Fruit fly (Drosophila melanogaster) whole organism, prepupa: Measurements from ENCODE around the gene CG3982.

Experiments used
- Blimp-1 ChIP-seq: fragments of 200-800 bp; sonication (Bioruptor generic); optimal IDR thresholded peaks from 3 replicates; lab custom pipeline; 2017; ENCODE audit warnings: missing biosample characterization, missing genetic modification characterization, mild to moderate bottlenecking, moderate library complexity, missing genetic modification reagents
- CG10631 ChIP-seq: fragments of 200-800 bp; sonication (Bioruptor generic); optimal IDR thresholded peaks from 2 replicates; lab custom pipeline; 2016; ENCODE audit warnings: missing biosample characterization, missing genetic modification characterization
- CG10669 ChIP-seq: fragments of 200-800 bp; sonication (Bioruptor generic); optimal IDR thresholded peaks from 3 replicates; lab custom pipeline; 2018; ENCODE audit warnings: missing biosample characterization, mild to moderate bottlenecking, missing genetic modification characterization, moderate library complexity
- CG11294 ChIP-seq: fragments of 200-800 bp; sonication (Bioruptor generic); IDR thresholded peaks from 2 replicates; pipeline ENCODE4 v1.3.6; 2022; ENCODE audit warnings: missing biosample characterization, missing genetic modification characterization
- CG11762 ChIP-seq: fragments of 200-800 bp; sonication (Bioruptor generic); optimal IDR thresholded peaks from 3 replicates; lab custom pipeline; 2016; ENCODE audit warnings: missing biosample characterization, missing genetic modification characterization; ENCODE audit not compliant: insufficient read depth
- CG11902 ChIP-seq: fragments of 200-800 bp; sonication (Bioruptor generic); optimal IDR thresholded peaks from 3 replicates; lab custom pipeline; 2016; ENCODE audit warnings: missing biosample characterization, missing genetic modification characterization
- CG15336 ChIP-seq: fragments of 200-800 bp; sonication (Bioruptor generic); IDR thresholded peaks from 2 replicates; pipeline ENCODE4 v1.3.6; 2022; ENCODE audit warnings: missing biosample characterization, missing genetic modification characterization
- CG1621 ChIP-seq: fragments of 200-800 bp; sonication (Bioruptor generic); optimal IDR thresholded peaks from 3 replicates; lab custom pipeline; 2018; ENCODE audit warnings: missing biosample characterization, mild to moderate bottlenecking, missing genetic modification characterization
- CG16779 ChIP-seq: fragments of 200-800 bp; sonication (Bioruptor generic); optimal IDR thresholded peaks from 3 replicates; lab custom pipeline; 2017; ENCODE audit warnings: missing biosample characterization, mild to moderate bottlenecking, missing genetic modification characterization
- CG34406 ChIP-seq: fragments of 200-800 bp; sonication (Bioruptor generic); optimal IDR thresholded peaks from 3 replicates; lab custom pipeline; 2016; ENCODE audit warnings: missing biosample characterization, missing genetic modification characterization
- CG6163 ChIP-seq: fragments of 200-800 bp; sonication (Bioruptor generic); IDR thresholded peaks from 3 replicates; pipeline ENCODE4 v1.3.6; 2022; ENCODE audit warnings: missing biosample characterization, missing genetic modification characterization
- CG6276 ChIP-seq: fragments of 200-800 bp; sonication (Bioruptor generic); optimal IDR thresholded peaks from 2 replicates; lab custom pipeline; 2017; ENCODE audit warnings: missing biosample characterization, mild to moderate bottlenecking, missing genetic modification characterization
- CG6792 ChIP-seq: fragments of 200-800 bp; sonication (Bioruptor generic); optimal IDR thresholded peaks from 3 replicates; lab custom pipeline; 2016; ENCODE audit warnings: missing biosample characterization, missing genetic modification characterization
- CG6808 ChIP-seq: fragments of 200-800 bp; sonication (Bioruptor generic); optimal IDR thresholded peaks from 3 replicates; lab custom pipeline; 2017; ENCODE audit warnings: missing biosample characterization, missing genetic modification characterization, mild to moderate bottlenecking, moderate library complexity, missing genetic modification reagents
- CG6854 ChIP-seq: fragments of 200-800 bp; sonication (Bioruptor generic); optimal IDR thresholded peaks from 2 replicates; lab custom pipeline; 2017; ENCODE audit warnings: missing biosample characterization, mild to moderate bottlenecking, missing genetic modification characterization
- CG8319 ChIP-seq: fragments of 200-800 bp; sonication (Bioruptor generic); optimal IDR thresholded peaks from 3 replicates; lab custom pipeline; 2016; ENCODE audit warnings: missing biosample characterization, missing genetic modification characterization
- CG8632 ChIP-seq: fragments of 200-800 bp; sonication (Bioruptor generic); optimal IDR thresholded peaks from 3 replicates; lab custom pipeline; 2016; ENCODE audit warnings: missing biosample characterization, missing genetic modification characterization
- Eip78C ChIP-seq: fragments of 200-800 bp; sonication (Bioruptor generic); peaks from one replicate; lab custom pipeline; 2016; ENCODE audit warnings: missing biosample characterization, missing genetic modification characterization
- Eip93F ChIP-seq: fragments of 200-800 bp; sonication (Bioruptor generic); optimal IDR thresholded peaks from 2 replicates; lab custom pipeline; 2016; ENCODE audit warnings: missing biosample characterization, mild to moderate bottlenecking, missing genetic modification characterization
- Ets21C ChIP-seq: fragments of 200-800 bp; sonication (Bioruptor generic); optimal IDR thresholded peaks from 3 replicates; lab custom pipeline; 2016; ENCODE audit warnings: missing biosample characterization, missing genetic modification characterization
- Ets96B ChIP-seq: fragments of 200-800 bp; optimal IDR thresholded peaks from 2 replicates; lab custom pipeline; 2019; ENCODE audit warnings: missing biosample characterization, mild to moderate bottlenecking, missing genetic modification characterization, moderate library complexity
- Lpt ChIP-seq: fragments of 200-800 bp; sonication (Bioruptor generic); optimal IDR thresholded peaks from 3 replicates; lab custom pipeline; 2016; ENCODE audit warnings: missing biosample characterization, missing genetic modification characterization
- Met ChIP-seq: fragments of 200-800 bp; sonication (Bioruptor generic); optimal IDR thresholded peaks from 3 replicates; lab custom pipeline; 2016; ENCODE audit warnings: missing biosample characterization, missing genetic modification characterization
- OdsH ChIP-seq: fragments of 200-800 bp; sonication (Bioruptor generic); optimal IDR thresholded peaks from 3 replicates; lab custom pipeline; 2016; ENCODE audit warnings: missing biosample characterization, missing genetic modification characterization
- Smox ChIP-seq: fragments of 200-800 bp; sonication (Bioruptor generic); optimal IDR thresholded peaks from 3 replicates; lab custom pipeline; 2016; ENCODE audit warnings: missing biosample characterization, missing genetic modification characterization
- Sox102F ChIP-seq: fragments of 200-800 bp; sonication (Bioruptor generic); optimal IDR thresholded peaks from 2 replicates; lab custom pipeline; 2016; ENCODE audit warnings: missing biosample characterization, mild to moderate bottlenecking, missing genetic modification characterization
- Sox14 ChIP-seq: fragments of 200-800 bp; sonication (Bioruptor generic); optimal IDR thresholded peaks from 3 replicates; lab custom pipeline; 2016; ENCODE audit warnings: missing biosample characterization, missing genetic modification characterization
- Sox15 ChIP-seq: fragments of 200-800 bp; sonication (Bioruptor generic); optimal IDR thresholded peaks from 3 replicates; lab custom pipeline; 2016; ENCODE audit warnings: missing biosample characterization, missing genetic modification characterization
- achi ChIP-seq: fragments of 200-800 bp; sonication (Bioruptor generic); optimal IDR thresholded peaks from 3 replicates; lab custom pipeline; 2016; ENCODE audit warnings: missing biosample characterization, missing genetic modification characterization
- acj6 ChIP-seq: fragments of 200-800 bp; sonication (Bioruptor generic); optimal IDR thresholded peaks from 3 replicates; lab custom pipeline; 2016; ENCODE audit warnings: missing biosample characterization, missing genetic modification characterization
- dac ChIP-seq: fragments of 200-800 bp; sonication (Bioruptor generic); optimal IDR thresholded peaks from 2 replicates; lab custom pipeline; 2017; ENCODE audit warnings: missing biosample characterization, mild to moderate bottlenecking, missing genetic modification characterization
- dsx ChIP-seq: fragments of 200-800 bp; optimal IDR thresholded peaks from 3 replicates; lab custom pipeline; 2019; ENCODE audit warnings: missing biosample characterization, mild to moderate bottlenecking, missing genetic modification characterization, moderate library complexity; ENCODE audit not compliant: poor library complexity, severe bottlenecking
- eg ChIP-seq: fragments of 200-800 bp; sonication (Bioruptor generic); IDR thresholded peaks from 3 replicates; pipeline ENCODE4 v1.3.6; 2022; ENCODE audit warnings: missing biosample characterization, missing genetic modification characterization
- fd59A ChIP-seq: fragments of 200-800 bp; sonication (Bioruptor generic); optimal IDR thresholded peaks from 2 replicates; lab custom pipeline; 2017; ENCODE audit warnings: missing biosample characterization, mild to moderate bottlenecking, missing genetic modification characterization, missing genetic modification reagents
- fd85E ChIP-seq: fragments of 200-800 bp; sonication (Bioruptor generic); optimal IDR thresholded peaks from 3 replicates; lab custom pipeline; 2016; ENCODE audit warnings: missing biosample characterization, missing genetic modification characterization
- fkh ChIP-seq: fragments of 200-800 bp; sonication (Bioruptor generic); optimal IDR thresholded peaks from 3 replicates; lab custom pipeline; 2017; ENCODE audit warnings: missing biosample characterization, mild to moderate bottlenecking, missing genetic modification characterization, moderate library complexity
- lz ChIP-seq: fragments of 200-800 bp; sonication (Bioruptor generic); optimal IDR thresholded peaks from 3 replicates; lab custom pipeline; 2016; ENCODE audit warnings: missing biosample characterization, missing genetic modification characterization
- net ChIP-seq: fragments of 200-800 bp; sonication (Bioruptor generic); optimal IDR thresholded peaks from 3 replicates; lab custom pipeline; 2016; ENCODE audit warnings: missing biosample characterization, missing genetic modification characterization
- pdm3 ChIP-seq: fragments of 200-800 bp; sonication (Bioruptor generic); optimal IDR thresholded peaks from 3 replicates; lab custom pipeline; 2016; ENCODE audit warnings: missing biosample characterization, missing genetic modification characterization
- salr ChIP-seq, 2 experiments: fragments of 200-800 bp; sonication (Bioruptor generic); optimal IDR thresholded peaks; 3 replicates each; lab custom pipeline; 2016 to 2018; ENCODE audit warnings: missing biosample characterization in 2 of 2, missing genetic modification characterization in 2 of 2, mild to moderate bottlenecking in 1 of 2
- spab ChIP-seq: fragments of 200-800 bp; sonication (Bioruptor generic); optimal IDR thresholded peaks from 2 replicates; lab custom pipeline; 2017; ENCODE audit warnings: missing biosample characterization, mild to moderate bottlenecking, missing genetic modification characterization, missing genetic modification reagents
- svp ChIP-seq: fragments of 200-800 bp; sonication (Bioruptor generic); peaks from one replicate; lab custom pipeline; 2016; ENCODE audit warnings: missing biosample characterization, missing genetic modification characterization
- topi ChIP-seq: fragments of 200-800 bp; sonication (Bioruptor generic); optimal IDR thresholded peaks from 3 replicates; lab custom pipeline; 2016; ENCODE audit warnings: missing biosample characterization, missing genetic modification characterization
- vri ChIP-seq: fragments of 200-800 bp; sonication (Bioruptor generic); optimal IDR thresholded peaks from 3 replicates; lab custom pipeline; 2016; ENCODE audit warnings: missing biosample characterization, mild to moderate bottlenecking, missing genetic modification characterization

Gene CG3982

dm6 chr3L:9460775-9461491 is 43.7 kb upstream of the CG3982 start, which contains the start of the genes CG3434 and CG44838 (continued):
- TF ChIP-seq salr (GFP tag; optimal IDR thresholded peaks at IDR 0.05; lab: Kevin White, UChicago) (peak; percentile 14 to 36), lz (GFP tag; lab: Kevin White, UChicago) (peak; percentile 74), topi (GFP tag; lab: Kevin White, UChicago) (peak; percentile 73), CG15336 (GFP tag; lab: Robert Waterston, UW) (peak; percentile 63), achi (GFP tag; lab: Kevin White, UChicago) (peak; percentile 71), Sox14 (peak; percentile 86), Eip78C (GFP tag; lab: Kevin White, UChicago) (peak; percentile 92), CG6808 (GFP tag; lab: Kevin White, UChicago) (peak; percentile 41), CG11294 (GFP tag; lab: Robert Waterston, UW) (peak; percentile 52; the same call in 1 of the 2 replicates), Smox (GFP tag; lab: Kevin White, UChicago) (peak; percentile 78), CG10631 (GFP tag; lab: Kevin White, UChicago) (peak; percentile 75), vri (GFP tag; lab: Kevin White, UChicago) (peak; percentile 54), fkh (peak; percentile 93), CG11762 (peak; percentile 20), spab (peak; percentile 9), pdm3 (GFP tag; lab: Kevin White, UChicago) (peak; percentile 80), net (GFP tag; lab: Kevin White, UChicago) (peak; percentile 68), CG1621 (tag; lab: Kevin White, UChicago) (peak; percentile 37), Ets21C (GFP tag; lab: Kevin White, UChicago) (peak; percentile 46), Blimp-1 (no peak), fd85E (GFP tag; lab: Kevin White, UChicago) (peak; percentile 5), fd59A (peak; percentile 48), CG34406 (GFP tag; lab: Kevin White, UChicago) (peak; percentile 62), OdsH (GFP tag; lab: Kevin White, UChicago) (peak; percentile 68), svp (GFP tag; lab: Kevin White, UChicago) (peak; percentile 90), CG11902 (peak; percentile 21), CG16779 (tag; lab: Kevin White, UChicago) (peak; percentile 12), Eip93F (GFP tag; lab: Kevin White, UChicago) (peak; percentile 69), CG6854 (GFP tag; lab: Kevin White, UChicago) (peak; percentile 53)

dm6 chr3L:9457619-9458092 is 40.5 kb upstream of the CG3982 start, which contains the start of gene CG3437:
Gene CG3437 (minus strand): TSS chr3L:9457669.
- TF ChIP-seq Ets96B (tag; lab: Kevin White, UChicago), result peak; percentile 98
- TF ChIP-seq CG6792, result peak; percentile 99
- TF ChIP-seq CG11762, result peak; percentile 99
- peak; percentile 99 for TF ChIP-seq dac
- peak; percentile 100 for TF ChIP-seq eg (GFP tag; lab: Robert Waterston, UW)
- peak; percentile 99 for TF ChIP-seq CG34406 (GFP tag; lab: Kevin White, UChicago)
- TF ChIP-seq Sox14, result peak; percentile 100
- peak; percentile 99 for TF ChIP-seq CG6808 (GFP tag; lab: Kevin White, UChicago)
- TF ChIP-seq CG6854 (GFP tag; lab: Kevin White, UChicago), result peak; percentile 99
- TF ChIP-seq fd85E (GFP tag; lab: Kevin White, UChicago), result peak; percentile 96
- TF ChIP-seq Sox102F (GFP tag; lab: Kevin White, UChicago), result peak; percentile 99
- peak; percentile 99 for TF ChIP-seq fd59A
- peak; percentile 100 for TF ChIP-seq CG6276
- peak; percentile 99 for TF ChIP-seq CG11294 (GFP tag; lab: Robert Waterston, UW)
- TF ChIP-seq OdsH (GFP tag; lab: Kevin White, UChicago), result peak; percentile 99
- peak; percentile 97 for TF ChIP-seq dsx (GFP tag; lab: Kevin White, UChicago)
- TF ChIP-seq CG10631 (GFP tag; lab: Kevin White, UChicago), result peak; percentile 99
- TF ChIP-seq spab, result peak; percentile 99
- peak; percentile 99 for TF ChIP-seq Met (GFP tag; lab: Kevin White, UChicago)
- peak; percentile 99 for TF ChIP-seq CG16779 (tag; lab: Kevin White, UChicago)
- peak; percentile 100 for TF ChIP-seq CG15336 (GFP tag; lab: Robert Waterston, UW)
- peak; percentile 97 for TF ChIP-seq Blimp-1
- peak; percentile 99 for TF ChIP-seq CG1621 (tag; lab: Kevin White, UChicago)
- TF ChIP-seq acj6 (GFP tag; lab: Kevin White, UChicago), result peak; percentile 99
- peak; percentile 98 for TF ChIP-seq Lpt
- TF ChIP-seq CG8319 (GFP tag; lab: Kevin White, UChicago), result peak; percentile 98
- TF ChIP-seq CG8632, result peak; percentile 99
- peak; percentile 99 for TF ChIP-seq achi (GFP tag; lab: Kevin White, UChicago)
- peak; percentile 99 for TF ChIP-seq Sox15 (GFP tag; lab: Kevin White, UChicago)
- peak; percentile 99 for TF ChIP-seq topi (GFP tag; lab: Kevin White, UChicago)
- TF ChIP-seq pdm3 (GFP tag; lab: Kevin White, UChicago), result peak; percentile 100
- peak; percentile 100 for TF ChIP-seq CG6163
- peak; percentile 98 for TF ChIP-seq Eip93F (GFP tag; lab: Kevin White, UChicago)
- peak; percentile 99 for TF ChIP-seq CG10669 (GFP tag; lab: Kevin White, UChicago)
- TF ChIP-seq Eip78C (GFP tag; lab: Kevin White, UChicago), result peak; percentile 100
